Fruit fly (Drosophila melanogaster) whole organism, prepupa: Measurements from ENCODE around the gene ND-PDSW.

ENCODE experiments used
- CG10631 ChIP-seq: fragments of 200-800 bp; sonication (Bioruptor generic); optimal IDR thresholded peaks from 2 replicates; lab custom pipeline; 2016; ENCODE audit warnings: missing biosample characterization, missing genetic modification characterization
- CG10669 ChIP-seq: fragments of 200-800 bp; sonication (Bioruptor generic); optimal IDR thresholded peaks from 3 replicates; lab custom pipeline; 2018; ENCODE audit warnings: missing biosample characterization, mild to moderate bottlenecking, missing genetic modification characterization, moderate library complexity
- CG11902 ChIP-seq: fragments of 200-800 bp; sonication (Bioruptor generic); optimal IDR thresholded peaks from 3 replicates; lab custom pipeline; 2016; ENCODE audit warnings: missing biosample characterization, missing genetic modification characterization
- CG15336 ChIP-seq: fragments of 200-800 bp; sonication (Bioruptor generic); IDR thresholded peaks from 2 replicates; pipeline ENCODE4 v1.3.6; 2022; ENCODE audit warnings: missing biosample characterization, missing genetic modification characterization
- CG16779 ChIP-seq: fragments of 200-800 bp; sonication (Bioruptor generic); optimal IDR thresholded peaks from 3 replicates; lab custom pipeline; 2017; ENCODE audit warnings: missing biosample characterization, mild to moderate bottlenecking, missing genetic modification characterization
- CG3032 ChIP-seq: fragments of 200-800 bp; optimal IDR thresholded peaks from 2 replicates; lab custom pipeline; 2019; ENCODE audit warnings: missing biosample characterization, mild to moderate bottlenecking, missing genetic modification characterization, moderate library complexity
- CG31627 ChIP-seq: fragments of 200-800 bp; sonication (Bioruptor generic); optimal IDR thresholded peaks from 3 replicates; lab custom pipeline; 2016; ENCODE audit warnings: missing biosample characterization, missing genetic modification characterization
- CG32006 ChIP-seq: fragments of 200-800 bp; sonication (Bioruptor generic); optimal IDR thresholded peaks from 3 replicates; lab custom pipeline; 2017; ENCODE audit warnings: missing biosample characterization, mild to moderate bottlenecking, missing genetic modification characterization
- CG34406 ChIP-seq: fragments of 200-800 bp; sonication (Bioruptor generic); optimal IDR thresholded peaks from 3 replicates; lab custom pipeline; 2016; ENCODE audit warnings: missing biosample characterization, missing genetic modification characterization
- CG3919 ChIP-seq: fragments of 200-800 bp; sonication (Bioruptor generic); optimal IDR thresholded peaks from 3 replicates; lab custom pipeline; 2016; ENCODE audit warnings: missing biosample characterization, missing genetic modification characterization
- CG6163 ChIP-seq: fragments of 200-800 bp; sonication (Bioruptor generic); IDR thresholded peaks from 3 replicates; pipeline ENCODE4 v1.3.6; 2022; ENCODE audit warnings: missing biosample characterization, missing genetic modification characterization
- CG6792 ChIP-seq: fragments of 200-800 bp; sonication (Bioruptor generic); optimal IDR thresholded peaks from 3 replicates; lab custom pipeline; 2016; ENCODE audit warnings: missing biosample characterization, missing genetic modification characterization
- CG6808 ChIP-seq: fragments of 200-800 bp; sonication (Bioruptor generic); optimal IDR thresholded peaks from 3 replicates; lab custom pipeline; 2017; ENCODE audit warnings: missing biosample characterization, missing genetic modification characterization, mild to moderate bottlenecking, moderate library complexity, missing genetic modification reagents
- CG7368 ChIP-seq: fragments of 200-800 bp; sonication (Bioruptor generic); optimal IDR thresholded peaks from 3 replicates; lab custom pipeline; 2016; ENCODE audit warnings: missing biosample characterization, missing genetic modification characterization
- CG8119 ChIP-seq: fragments of 200-800 bp; sonication (Bioruptor generic); IDR thresholded peaks from 3 replicates; pipeline ENCODE4 v1.3.6; 2022; ENCODE audit warnings: missing biosample characterization, missing genetic modification characterization
- CG8319 ChIP-seq: fragments of 200-800 bp; sonication (Bioruptor generic); optimal IDR thresholded peaks from 3 replicates; lab custom pipeline; 2016; ENCODE audit warnings: missing biosample characterization, missing genetic modification characterization
- CG8632 ChIP-seq: fragments of 200-800 bp; sonication (Bioruptor generic); optimal IDR thresholded peaks from 3 replicates; lab custom pipeline; 2016; ENCODE audit warnings: missing biosample characterization, missing genetic modification characterization
- CG9139 ChIP-seq: fragments of 200-800 bp; sonication (Bioruptor generic); optimal IDR thresholded peaks from 3 replicates; lab custom pipeline; 2017; ENCODE audit warnings: missing biosample characterization, mild to moderate bottlenecking, missing genetic modification characterization
- Eip75B ChIP-seq: fragments of 200-800 bp; sonication (Bioruptor generic); optimal IDR thresholded peaks from 3 replicates; lab custom pipeline; 2016; ENCODE audit warnings: missing biosample characterization, missing genetic modification characterization
- Eip78C ChIP-seq: fragments of 200-800 bp; sonication (Bioruptor generic); peaks from one replicate; lab custom pipeline; 2016; ENCODE audit warnings: missing biosample characterization, missing genetic modification characterization
- Eip93F ChIP-seq: fragments of 200-800 bp; sonication (Bioruptor generic); optimal IDR thresholded peaks from 2 replicates; lab custom pipeline; 2016; ENCODE audit warnings: missing biosample characterization, mild to moderate bottlenecking, missing genetic modification characterization
- Gug ChIP-seq: fragments of 200-800 bp; sonication (Bioruptor generic); IDR thresholded peaks from 2 replicates; pipeline ENCODE4 v1.3.6; 2022; ENCODE audit warnings: missing biosample characterization, missing genetic modification characterization
- Hr39 ChIP-seq: fragments of 200-800 bp; sonication (Bioruptor generic); optimal IDR thresholded peaks from 2 replicates; lab custom pipeline; 2016; ENCODE audit warnings: missing biosample characterization, missing genetic modification characterization
- Hr4 ChIP-seq: fragments of 200-800 bp; sonication (Bioruptor generic); optimal IDR thresholded peaks from 3 replicates; lab custom pipeline; 2016; ENCODE audit warnings: missing biosample characterization, missing genetic modification characterization
- Lpt ChIP-seq: fragments of 200-800 bp; sonication (Bioruptor generic); optimal IDR thresholded peaks from 3 replicates; lab custom pipeline; 2016; ENCODE audit warnings: missing biosample characterization, missing genetic modification characterization
- Met ChIP-seq: fragments of 200-800 bp; sonication (Bioruptor generic); optimal IDR thresholded peaks from 3 replicates; lab custom pipeline; 2016; ENCODE audit warnings: missing biosample characterization, missing genetic modification characterization
- Sox102F ChIP-seq: fragments of 200-800 bp; sonication (Bioruptor generic); optimal IDR thresholded peaks from 2 replicates; lab custom pipeline; 2016; ENCODE audit warnings: missing biosample characterization, mild to moderate bottlenecking, missing genetic modification characterization
- Sox14 ChIP-seq: fragments of 200-800 bp; sonication (Bioruptor generic); optimal IDR thresholded peaks from 3 replicates; lab custom pipeline; 2016; ENCODE audit warnings: missing biosample characterization, missing genetic modification characterization
- Sox15 ChIP-seq: fragments of 200-800 bp; sonication (Bioruptor generic); optimal IDR thresholded peaks from 3 replicates; lab custom pipeline; 2016; ENCODE audit warnings: missing biosample characterization, missing genetic modification characterization
- achi ChIP-seq: fragments of 200-800 bp; sonication (Bioruptor generic); optimal IDR thresholded peaks from 3 replicates; lab custom pipeline; 2016; ENCODE audit warnings: missing biosample characterization, missing genetic modification characterization
- acj6 ChIP-seq: fragments of 200-800 bp; sonication (Bioruptor generic); optimal IDR thresholded peaks from 3 replicates; lab custom pipeline; 2016; ENCODE audit warnings: missing biosample characterization, missing genetic modification characterization
- cyc ChIP-seq: fragments of 200-800 bp; sonication (Bioruptor generic); optimal IDR thresholded peaks from 3 replicates; lab custom pipeline; 2016; ENCODE audit warnings: missing biosample characterization, missing genetic modification characterization
- dac ChIP-seq: fragments of 200-800 bp; sonication (Bioruptor generic); optimal IDR thresholded peaks from 2 replicates; lab custom pipeline; 2017; ENCODE audit warnings: missing biosample characterization, mild to moderate bottlenecking, missing genetic modification characterization
- eg ChIP-seq: fragments of 200-800 bp; sonication (Bioruptor generic); IDR thresholded peaks from 3 replicates; pipeline ENCODE4 v1.3.6; 2022; ENCODE audit warnings: missing biosample characterization, missing genetic modification characterization
- esn ChIP-seq: fragments of 200-800 bp; sonication (Bioruptor generic); optimal IDR thresholded peaks from 2 replicates; lab custom pipeline; 2016; ENCODE audit warnings: missing biosample characterization, mild to moderate bottlenecking, missing genetic modification characterization, moderate library complexity
- fkh ChIP-seq: fragments of 200-800 bp; sonication (Bioruptor generic); optimal IDR thresholded peaks from 3 replicates; lab custom pipeline; 2017; ENCODE audit warnings: missing biosample characterization, mild to moderate bottlenecking, missing genetic modification characterization, moderate library complexity
- lz ChIP-seq: fragments of 200-800 bp; sonication (Bioruptor generic); optimal IDR thresholded peaks from 3 replicates; lab custom pipeline; 2016; ENCODE audit warnings: missing biosample characterization, missing genetic modification characterization
- net ChIP-seq: fragments of 200-800 bp; sonication (Bioruptor generic); optimal IDR thresholded peaks from 3 replicates; lab custom pipeline; 2016; ENCODE audit warnings: missing biosample characterization, missing genetic modification characterization
- pdm3 ChIP-seq: fragments of 200-800 bp; sonication (Bioruptor generic); optimal IDR thresholded peaks from 3 replicates; lab custom pipeline; 2016; ENCODE audit warnings: missing biosample characterization, missing genetic modification characterization
- salr ChIP-seq, 2 experiments: fragments of 200-800 bp; sonication (Bioruptor generic); optimal IDR thresholded peaks; 3 replicates each; lab custom pipeline; 2016 to 2018; ENCODE audit warnings: missing biosample characterization in 2 of 2, missing genetic modification characterization in 2 of 2, mild to moderate bottlenecking in 1 of 2
- ss ChIP-seq, 2 experiments: fragments of 200-800 bp; sonication (Bioruptor generic); optimal IDR thresholded peaks; 2 replicates in 1 of 2; 3 replicates in 1 of 2; lab custom pipeline; 2017 to 2018; ENCODE audit warnings: mild to moderate bottlenecking in 2 of 2, missing biosample characterization in 2 of 2, missing genetic modification characterization in 2 of 2, moderate library complexity in 1 of 2
- svp ChIP-seq: fragments of 200-800 bp; sonication (Bioruptor generic); peaks from one replicate; lab custom pipeline; 2016; ENCODE audit warnings: missing biosample characterization, missing genetic modification characterization
- vri ChIP-seq: fragments of 200-800 bp; sonication (Bioruptor generic); optimal IDR thresholded peaks from 3 replicates; lab custom pipeline; 2016; ENCODE audit warnings: missing biosample characterization, mild to moderate bottlenecking, missing genetic modification characterization

The ND-PDSW gene

DNA sequence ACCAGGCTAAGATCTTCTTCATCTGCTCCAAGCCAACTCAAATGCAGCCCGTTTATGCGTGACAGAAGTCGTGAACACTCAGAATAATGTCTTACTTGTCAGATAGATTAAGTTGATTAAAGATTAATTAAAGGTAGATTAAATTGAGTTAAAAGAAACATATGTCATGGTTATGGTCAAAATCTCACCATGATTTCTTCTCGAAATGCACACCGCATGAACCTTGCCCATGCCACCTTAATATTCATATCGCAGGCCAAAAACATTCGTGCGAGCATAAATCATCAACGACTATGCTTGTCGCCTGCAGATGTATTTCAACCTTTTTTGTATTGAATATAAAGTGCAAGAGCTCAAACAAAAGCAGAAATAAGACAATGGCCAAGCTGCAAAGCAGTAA is 28.9 kb upstream of the ND-PDSW start (continued):
- peak; percentile 69 for TF ChIP-seq Gug
- peak; percentile 52 for TF ChIP-seq CG10669 (GFP tag; lab: Kevin White, UChicago)
- peak; percentile 86 for TF ChIP-seq svp (GFP tag; lab: Kevin White, UChicago)
- peak; percentile 75 for TF ChIP-seq cyc (GFP tag; lab: Kevin White, UChicago)
- no peak for TF ChIP-seq Sox15
- peak; percentile 96 for TF ChIP-seq esn (GFP tag; lab: Kevin White, UChicago)
- peak; percentile 35 for TF ChIP-seq CG8319 (GFP tag; lab: Kevin White, UChicago)
- peak; percentile 70 for TF ChIP-seq Lpt (GFP tag; lab: Kevin White, UChicago)
- TF ChIP-seq eg (GFP tag; lab: Robert Waterston, UW) = peak; percentile 91
- TF ChIP-seq CG7368 (GFP tag; lab: Kevin White, UChicago) = peak; percentile 71
- peak; percentile 94 for TF ChIP-seq CG15336 (GFP tag; lab: Robert Waterston, UW)
- TF ChIP-seq CG3919 (GFP tag; lab: Kevin White, UChicago) = peak; percentile 79
- TF ChIP-seq lz (GFP tag; lab: Kevin White, UChicago) = peak; percentile 84
- TF ChIP-seq CG16779 (tag; lab: Kevin White, UChicago) = peak; percentile 34

DNA sequence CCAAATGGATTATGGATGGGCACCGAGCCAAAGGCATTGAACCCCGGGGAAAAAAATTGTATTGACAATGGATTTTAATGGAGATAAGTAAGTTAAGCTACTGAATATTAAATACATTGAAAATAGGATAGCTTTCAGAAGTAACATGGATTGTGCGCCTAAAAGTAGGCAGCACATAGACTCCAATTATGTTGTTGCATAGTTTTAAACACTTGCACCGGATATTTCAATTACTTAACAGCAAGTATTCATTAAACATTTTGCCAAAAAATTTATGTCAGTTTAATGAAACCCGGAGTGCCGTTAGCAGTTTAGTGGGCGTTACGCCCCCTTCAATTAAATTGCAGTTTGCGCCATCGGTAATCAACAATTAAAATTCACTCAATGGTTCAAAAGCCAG is 27.9 kb upstream of the ND-PDSW start:
- TF ChIP-seq CG6792 (GFP tag; lab: Kevin White, UChicago) (no peak), CG32006 (no peak), Eip78C (GFP tag; lab: Kevin White, UChicago) (no peak), Gug (no peak), CG8119 (GFP tag; lab: Robert Waterston, UW) (no peak), pdm3 (GFP tag; lab: Kevin White, UChicago) (no peak), Eip93F (GFP tag; lab: Kevin White, UChicago) (no peak), Hr4 (GFP tag; lab: Kevin White, UChicago) (no peak), acj6 (GFP tag; lab: Kevin White, UChicago) (no peak), CG15336 (GFP tag; lab: Robert Waterston, UW) (no peak), CG31627 (no peak), Met (GFP tag; lab: Kevin White, UChicago) (no peak), fkh (GFP tag; lab: Kevin White, UChicago) (no peak), Eip75B (GFP tag; lab: Kevin White, UChicago) (no peak), Sox15 (no peak), vri (GFP tag; lab: Kevin White, UChicago) (no peak), CG7368 (GFP tag; lab: Kevin White, UChicago) (no peak), salr (GFP tag; optimal IDR thresholded peaks at IDR 0.05; lab: Kevin White, UChicago) (no peak)

DNA sequence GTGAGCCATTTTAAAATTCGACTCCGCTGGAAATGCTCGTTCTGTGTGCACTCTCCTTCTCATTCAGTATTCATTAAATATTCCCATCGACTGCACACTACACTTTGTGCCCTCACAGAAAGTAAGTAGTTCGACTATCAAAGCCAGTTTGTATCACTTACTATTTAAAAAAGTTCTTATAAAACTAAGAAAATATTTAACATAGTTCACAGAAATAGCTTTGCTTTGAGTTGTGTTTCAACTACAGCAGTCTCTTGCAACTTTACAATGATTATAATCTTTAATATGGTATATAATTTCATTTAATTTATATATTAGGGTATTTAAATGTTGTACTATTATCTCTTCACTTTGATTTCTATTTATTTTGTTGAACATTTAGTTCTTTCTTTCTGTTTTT is 26.5 kb upstream of the ND-PDSW start:
- TF ChIP-seq Eip78C (GFP tag; lab: Kevin White, UChicago) (peak; percentile 13), Sox102F (GFP tag; lab: Kevin White, UChicago) (no peak), CG15336 (GFP tag; lab: Robert Waterston, UW) (peak; percentile 28; the same call in 1 of the 2 replicates), svp (GFP tag; lab: Kevin White, UChicago) (peak; percentile 28), CG16779 (tag; lab: Kevin White, UChicago) (no peak), CG6792 (GFP tag; lab: Kevin White, UChicago) (no peak), ss (GFP tag; optimal IDR thresholded peaks at IDR 0.05; lab: Kevin White, UChicago) (no peak), CG32006 (peak; percentile 19)

- TF ChIP-seq ss (GFP tag; optimal IDR thresholded peaks at IDR 0.05; lab: Kevin White, UChicago) (no peak), CG32006 (peak; percentile 70), esn (GFP tag; lab: Kevin White, UChicago) (peak; percentile 63), fkh (GFP tag; lab: Kevin White, UChicago) (no peak), CG8632 (GFP tag; lab: Kevin White, UChicago) (no peak), Sox14 (GFP tag; lab: Kevin White, UChicago) (peak; percentile 74), CG8319 (GFP tag; lab: Kevin White, UChicago) (peak; percentile 58), CG6163 (peak; percentile 78), CG6808 (GFP tag; lab: Kevin White, UChicago) (peak; percentile 44), cyc (GFP tag; lab: Kevin White, UChicago) (no peak), CG11902 (no peak), CG16779 (tag; lab: Kevin White, UChicago) (no peak), CG3032 (tag; lab: Kevin White, UChicago) (peak; percentile 53), CG34406 (GFP tag; lab: Kevin White, UChicago) (no peak), vri (GFP tag; lab: Kevin White, UChicago) (peak; percentile 23), dac (GFP tag; lab: Kevin White, UChicago) (peak; percentile 63), CG7368 (GFP tag; lab: Kevin White, UChicago) (peak; percentile 66), achi (GFP tag; lab: Kevin White, UChicago) (peak; percentile 49), Met (GFP tag; lab: Kevin White, UChicago) (no peak), CG10669 (GFP tag; lab: Kevin White, UChicago) (peak; percentile 49), pdm3 (GFP tag; lab: Kevin White, UChicago) (peak; percentile 82), net (GFP tag; lab: Kevin White, UChicago) (peak; percentile 9), CG9139 (GFP tag; lab: Kevin White, UChicago) (no peak), Hr39 (GFP tag; lab: Kevin White, UChicago) (peak; percentile 40), CG15336 (GFP tag; lab: Robert Waterston, UW) (peak; percentile 83), CG10631 (GFP tag; lab: Kevin White, UChicago) (peak; percentile 59)
Observed at dm6 chr2L:3440322-3440721, 25.6 kb upstream of the ND-PDSW start.
